Worm (Caenorhabditis elegans) whole organism, L1 larva: ENCODE data around the gene R01B10.3.

ENCODE experiments used
- C04F5.9 ChIP-seq: sonication (generic microtip); optimal IDR thresholded peaks from 2 replicates; lab custom pipeline; 2016; ENCODE audit warnings: missing genetic modification characterization, missing compliant biosample characterization
- C16A3.4 ChIP-seq: fragments of 150-350 bp; optimal IDR thresholded peaks from 2 replicates; lab custom pipeline; 2014; ENCODE audit warnings: missing biosample characterization, missing genetic modification characterization
- C34B4.2 ChIP-seq: sonication (generic microtip); optimal IDR thresholded peaks from 2 replicates; lab custom pipeline; 2017; ENCODE audit warnings: mild to moderate bottlenecking, missing genetic modification characterization, missing compliant biosample characterization
- F16B12.6 ChIP-seq: fragments of 150-350 bp; optimal IDR thresholded peaks from 2 replicates; lab custom pipeline; 2014; ENCODE audit warnings: missing biosample characterization, missing genetic modification characterization
- aha-1 ChIP-seq: fragments of 150-350 bp; optimal IDR thresholded peaks from 2 replicates; lab custom pipeline; 2014; ENCODE audit warnings: missing biosample characterization, missing genetic modification characterization
- alr-1 ChIP-seq: fragments of 200-800 bp; sonication (Bioruptor generic); optimal IDR thresholded peaks from 2 replicates; lab custom pipeline; 2018; ENCODE audit warnings: borderline replicate concordance, mild to moderate bottlenecking, missing genetic modification characterization, missing compliant biosample characterization
- ceh-63 ChIP-seq: fragments of 200-800 bp; sonication (Bioruptor generic); optimal IDR thresholded peaks from 2 replicates; lab custom pipeline; 2018; ENCODE audit warnings: mild to moderate bottlenecking, missing genetic modification characterization, missing compliant biosample characterization
- ceh-88 ChIP-seq: fragments of 200-800 bp; sonication (Bioruptor generic); IDR thresholded peaks from 2 replicates; pipeline ENCODE4 v1.3.6; 2022; ENCODE audit warnings: missing genetic modification characterization, missing compliant biosample characterization
- dpl-1 ChIP-seq, 3 experiments: fragments of 150-350 bp in 2 of 3; sonication (generic microtip) in 1 of 3; optimal IDR thresholded peaks; 2 replicates each; lab custom pipeline; 2014 to 2017; ENCODE audit warnings: missing biosample characterization in 3 of 3, missing genetic modification characterization in 3 of 3, missing genetic modification reagents in 3 of 3
- egl-13 ChIP-seq: sonication (generic microtip); optimal IDR thresholded peaks from 2 replicates; lab custom pipeline; 2016; ENCODE audit warnings: missing genotype, missing genetic modification reagents, missing genetic modification characterization, missing compliant biosample characterization
- fkh-8 ChIP-seq: sonication (generic microtip); optimal IDR thresholded peaks from 2 replicates; lab custom pipeline; 2016; ENCODE audit warnings: mild to moderate bottlenecking, missing genetic modification characterization, missing compliant biosample characterization
- fos-1 ChIP-seq: fragments of 150-350 bp; optimal IDR thresholded peaks from 2 replicates; lab custom pipeline; 2014; ENCODE audit warnings: missing biosample characterization, missing genetic modification characterization
- hlh-17 ChIP-seq: fragments of 200-800 bp; sonication (Bioruptor generic); optimal IDR thresholded peaks from 2 replicates; lab custom pipeline; 2018; ENCODE audit warnings: missing genetic modification characterization, mild to moderate bottlenecking, missing compliant biosample characterization, moderate library complexity, borderline replicate concordance
- irx-1 ChIP-seq: sonication (generic microtip); optimal IDR thresholded peaks from 2 replicates; lab custom pipeline; 2016; ENCODE audit warnings: missing genetic modification characterization, missing compliant biosample characterization
- lin-14 ChIP-seq: fragments of 200-800 bp; sonication (Bioruptor generic); optimal IDR thresholded peaks from 2 replicates; lab custom pipeline; 2018; ENCODE audit warnings: mild to moderate bottlenecking, missing genetic modification characterization, moderate library complexity, missing compliant biosample characterization
- lin-35 ChIP-seq, 2 experiments: fragments of 150-350 bp; optimal IDR thresholded peaks; 2 replicates each; lab custom pipeline; 2014; ENCODE audit warnings: missing biosample characterization in 2 of 2, missing genetic modification characterization in 2 of 2, missing genetic modification reagents in 2 of 2
- lsy-2 ChIP-seq, 2 experiments: fragments of 150-350 bp; optimal IDR thresholded peaks; 2 replicates each; lab custom pipeline; 2014; ENCODE audit warnings: missing biosample characterization in 2 of 2, missing genetic modification characterization in 2 of 2
- mdl-1 ChIP-seq, 2 experiments: fragments of 150-350 bp; optimal IDR thresholded peaks; 2 replicates each; lab custom pipeline; 2014 to 2017; ENCODE audit warnings: missing biosample characterization in 2 of 2, missing genetic modification characterization in 2 of 2, inconsistent platforms in 1 of 2
- nhr-11 ChIP-seq: fragments of 150-350 bp; optimal IDR thresholded peaks from 2 replicates; lab custom pipeline; 2014; ENCODE audit warnings: missing biosample characterization, missing genetic modification characterization
- nhr-20 ChIP-seq: sonication (generic microtip); optimal IDR thresholded peaks from 2 replicates; lab custom pipeline; 2016; ENCODE audit warnings: mild to moderate bottlenecking, missing genetic modification characterization, missing compliant biosample characterization
- nhr-237 ChIP-seq: fragments of 150-350 bp; optimal IDR thresholded peaks from 2 replicates; lab custom pipeline; 2014; ENCODE audit warnings: missing biosample characterization, missing genetic modification characterization
- nhr-71 ChIP-seq: sonication (generic microtip); optimal IDR thresholded peaks from 2 replicates; lab custom pipeline; 2016; ENCODE audit warnings: mild to moderate bottlenecking, missing genetic modification characterization, moderate library complexity, missing compliant biosample characterization
- nhr-76 ChIP-seq: sonication (generic microtip); optimal IDR thresholded peaks from 2 replicates; lab custom pipeline; 2017; ENCODE audit warnings: missing biosample characterization, missing genetic modification characterization
- nhr-77 ChIP-seq: fragments of 150-350 bp; optimal IDR thresholded peaks from 2 replicates; lab custom pipeline; 2014; ENCODE audit warnings: missing biosample characterization, missing genetic modification characterization
- pag-3 ChIP-seq: sonication (generic microtip); optimal IDR thresholded peaks from 2 replicates; lab custom pipeline; 2017; ENCODE audit warnings: missing genetic modification characterization, mild to moderate bottlenecking, missing compliant biosample characterization, antibody characterized with exemption, borderline replicate concordance; ENCODE audit not compliant: insufficient read depth
- pqm-1 ChIP-seq: sonication (generic microtip); optimal IDR thresholded peaks from 3 replicates; lab custom pipeline; 2017; ENCODE audit warnings: missing biosample characterization, missing genetic modification characterization
- rnt-1 ChIP-seq: sonication (generic microtip); optimal IDR thresholded peaks from 2 replicates; lab custom pipeline; 2016; ENCODE audit warnings: mild to moderate bottlenecking, missing genetic modification characterization, moderate library complexity, missing compliant biosample characterization
- snpc-4 ChIP-seq: fragments of 150-350 bp; optimal IDR thresholded peaks from 2 replicates; lab custom pipeline; 2014; ENCODE audit warnings: missing biosample characterization, missing genetic modification characterization
- snu-23 ChIP-seq: sonication (generic microtip); optimal IDR thresholded peaks from 2 replicates; lab custom pipeline; 2016; ENCODE audit warnings: missing genetic modification characterization, missing compliant biosample characterization
- sox-4 ChIP-seq: sonication (generic microtip); optimal IDR thresholded peaks from 2 replicates; lab custom pipeline; 2016; ENCODE audit warnings: missing genetic modification characterization, missing compliant biosample characterization
- tbx-2 ChIP-seq: sonication (generic microtip); optimal IDR thresholded peaks from 2 replicates; lab custom pipeline; 2016; ENCODE audit warnings: missing genetic modification characterization, missing compliant biosample characterization
- unc-130 ChIP-seq: fragments of 150-350 bp; optimal IDR thresholded peaks from 2 replicates; lab custom pipeline; 2017; ENCODE audit warnings: missing biosample characterization, missing genetic modification characterization, inconsistent platforms
- zag-1 ChIP-seq: fragments of 150-350 bp; optimal IDR thresholded peaks from 2 replicates; lab custom pipeline; 2014; ENCODE audit warnings: missing biosample characterization, missing genetic modification characterization
- zip-4 ChIP-seq: fragments of 200-800 bp; sonication (Bioruptor generic); optimal IDR thresholded peaks from 2 replicates; lab custom pipeline; 2018; ENCODE audit warnings: mild to moderate bottlenecking, missing genetic modification characterization, moderate library complexity, missing compliant biosample characterization
- ztf-4 ChIP-seq: fragments of 150-350 bp; optimal IDR thresholded peaks from 2 replicates; lab custom pipeline; 2014; ENCODE audit warnings: missing biosample characterization, missing genetic modification characterization

R01B10.3 gene

ce11 chrV:6053188-6053687, 8.3 kb upstream of the R01B10.3 start, which contains the start of gene seip-1 (continued):
- TF ChIP-seq fos-1 (tag; lab: Kevin White, UChicago) (peak; percentile 75), nhr-71 (tag; lab: Kevin White, UChicago) (peak; percentile 92), C04F5.9 (tag; lab: Kevin White, UChicago) (no peak), mdl-1 (tag; optimal IDR thresholded peaks at IDR 0.05; lab: Kevin White, UChicago) (peak in 1 of 2 experiments; percentile 82), dpl-1 (GFP tag; optimal IDR thresholded peaks at IDR 0.05; lab: Kevin White, UChicago) (peak; percentile 71 to 81 (median 72)), fkh-8 (tag; lab: Kevin White, UChicago) (peak; percentile 92), nhr-77 (tag; lab: Kevin White, UChicago) (peak; percentile 78)

ce11 chrV:6051159-6051558, 6.2 kb upstream of the R01B10.3 start, which contains the start of gene jamp-1:
Gene jamp-1 (minus strand): TSS chrV:6051259.
- TF ChIP-seq C16A3.4 (tag; lab: Kevin White, UChicago): no peak
- TF ChIP-seq nhr-237 (tag; lab: Kevin White, UChicago): no peak
- TF ChIP-seq hlh-17 (GFP tag; lab: Kevin White, UChicago): no peak
- no peak for TF ChIP-seq ceh-63 (GFP tag; lab: Kevin White, UChicago)
- TF ChIP-seq nhr-11: no peak
- TF ChIP-seq dpl-1 (GFP tag; optimal IDR thresholded peaks at IDR 0.05; lab: Kevin White, UChicago): no peak
- no peak for TF ChIP-seq ztf-4 (tag; lab: Kevin White, UChicago)
- no peak for TF ChIP-seq egl-13 (tag; lab: Kevin White, UChicago)
- TF ChIP-seq nhr-20 (tag; lab: Kevin White, UChicago): no peak

ce11 chrV:6047818-6048217, 2.9 kb upstream of the R01B10.3 start, which contains the start of gene pgap-3:
Gene pgap-3 (minus strand): TSS chrV:6047918.
- TF ChIP-seq C34B4.2 (no peak), ceh-88 (GFP tag; lab: Robert Waterston, UW) (no peak), zip-4 (GFP tag; lab: Kevin White, UChicago) (no peak), alr-1 (no peak), nhr-76 (no peak), lin-14 (no peak), snu-23 (GFP tag; lab: Kevin White, UChicago) (no peak), lsy-2 (tag; optimal IDR thresholded peaks at IDR 0.05; lab: Kevin White, UChicago) (no peak)

- TF ChIP-seq sox-4: no peak
- no peak for TF ChIP-seq snpc-4 (tag; lab: Kevin White, UChicago)
- no peak for TF ChIP-seq unc-130 (tag; lab: Kevin White, UChicago)
- no peak for TF ChIP-seq pag-3 (tag; lab: Kevin White, UChicago)
- no peak for TF ChIP-seq pqm-1 (tag; lab: Kevin White, UChicago)
- no peak for TF ChIP-seq C04F5.9 (tag; lab: Kevin White, UChicago)
- no peak for TF ChIP-seq snu-23 (GFP tag; lab: Kevin White, UChicago)
- no peak for TF ChIP-seq F16B12.6 (tag; lab: Kevin White, UChicago)
- no peak for TF ChIP-seq zag-1 (tag; lab: Kevin White, UChicago)
- TF ChIP-seq aha-1: no peak
- no peak for TF ChIP-seq rnt-1 (tag; lab: Kevin White, UChicago)
- no peak for TF ChIP-seq lin-35 (GFP tag; optimal IDR thresholded peaks at IDR 0.05; lab: Kevin White, UChicago)
- no peak for TF ChIP-seq tbx-2 (tag; lab: Kevin White, UChicago)
- no peak for TF ChIP-seq irx-1
- TF ChIP-seq ceh-88 (GFP tag; lab: Robert Waterston, UW): no peak
- TF ChIP-seq, all 84 proteins: peak for 0
Observed at ce11 chrV:6044448-6044847, 481 bp downstream of the R01B10.3 start.
